Worm (Caenorhabditis elegans): ENCODE results near the gene F53B1.9.

- TF ChIP-seq snpc-4 (tag; optimal IDR thresholded peaks at IDR 0.05): no peak
- TF ChIP-seq elt-3 (tag; optimal IDR thresholded peaks at IDR 0.05): no peak
- no peak for TF ChIP-seq mab-5 (tag; optimal IDR thresholded peaks at IDR 0.05)
- no peak for TF ChIP-seq ztf-11 (tag; optimal IDR thresholded peaks at IDR 0.05)
- no peak for TF ChIP-seq unc-62 (GFP tag; optimal IDR thresholded peaks at IDR 0.05)
- no peak for TF ChIP-seq lsy-2 (tag; optimal IDR thresholded peaks at IDR 0.05)
- no peak for TF ChIP-seq ces-1 (GFP tag; optimal IDR thresholded peaks at IDR 0.05)
Observed at ce11 chrX:2105310-2105709, 26.3 kb downstream of the F53B1.9 start, which contains the start of gene F53B1.3.

Data from whole organism, mixed stage, embryonic.